Fruit fly (Drosophila melanogaster) whole organism, embryonic: Measurements from ENCODE around the gene CG6674.

Experiments used
- Aef1 ChIP-seq: fragments of 200-800 bp; sonication (Bioruptor generic); IDR thresholded peaks from 3 replicates; pipeline ENCODE4 v1.3.6; 2022; ENCODE audit warnings: missing biosample characterization, missing genetic modification characterization
- CG10209 ChIP-seq: fragments of 200-800 bp; sonication (Bioruptor generic); optimal IDR thresholded peaks from 3 replicates; lab custom pipeline; 2017; ENCODE audit warnings: missing biosample characterization, mild to moderate bottlenecking, missing genetic modification characterization, missing genetic modification reagents
- CG10267 ChIP-seq: fragments of 200-800 bp; sonication (Bioruptor generic); optimal IDR thresholded peaks from 2 replicates; lab custom pipeline; 2018; ENCODE audit warnings: missing biosample characterization, mild to moderate bottlenecking, missing genetic modification characterization, moderate library complexity
- CG12769 ChIP-seq: fragments of 200-800 bp; sonication (Bioruptor generic); optimal IDR thresholded peaks from 2 replicates; lab custom pipeline; 2019; ENCODE audit warnings: missing biosample characterization, mild to moderate bottlenecking, missing genetic modification characterization, moderate library complexity
- CG13296 ChIP-seq: fragments of 200-800 bp; sonication (Bioruptor generic); optimal IDR thresholded peaks from 3 replicates; lab custom pipeline; 2018; ENCODE audit warnings: missing biosample characterization, mild to moderate bottlenecking, missing genetic modification characterization
- CG13624 ChIP-seq: fragments of 200-800 bp; sonication (Bioruptor generic); optimal IDR thresholded peaks from 2 replicates; lab custom pipeline; 2016; ENCODE audit warnings: missing biosample characterization, missing genetic modification characterization
- CG13894 ChIP-seq: fragments of 200-800 bp; sonication (Bioruptor generic); optimal IDR thresholded peaks from 3 replicates; lab custom pipeline; 2018; ENCODE audit warnings: missing biosample characterization, mild to moderate bottlenecking, missing genetic modification characterization, moderate library complexity
- CG14014 ChIP-seq: fragments of 200-800 bp; sonication (Bioruptor generic); IDR thresholded peaks from 2 replicates; pipeline ENCODE4 v1.3.6; 2022; ENCODE audit warnings: missing biosample characterization, missing genetic modification characterization
- CG15696 ChIP-seq: fragments of 200-800 bp; sonication (Bioruptor generic); optimal IDR thresholded peaks from 2 replicates; lab custom pipeline; 2019; ENCODE audit warnings: missing biosample characterization, mild to moderate bottlenecking, missing genetic modification characterization, moderate library complexity
- CG1602 ChIP-seq: fragments of 200-800 bp; sonication (Bioruptor generic); optimal IDR thresholded peaks from 3 replicates; lab custom pipeline; 2016; ENCODE audit warnings: missing biosample characterization, missing genetic modification characterization
- CG17568 ChIP-seq: fragments of 200-800 bp; sonication (Bioruptor generic); optimal IDR thresholded peaks from 2 replicates; lab custom pipeline; 2018; ENCODE audit warnings: missing biosample characterization, mild to moderate bottlenecking, missing genetic modification characterization, moderate library complexity
- CG1792 ChIP-seq: fragments of 200-800 bp; sonication (Bioruptor generic); optimal IDR thresholded peaks from 2 replicates; lab custom pipeline; 2016; ENCODE audit warnings: missing biosample characterization, missing genetic modification characterization
- CG18764 ChIP-seq: fragments of 200-800 bp; sonication (Bioruptor generic); optimal IDR thresholded peaks from 3 replicates; lab custom pipeline; 2016; ENCODE audit warnings: missing biosample characterization, missing genetic modification characterization
- CG4617 ChIP-seq: fragments of 200-800 bp; sonication (Bioruptor generic); optimal IDR thresholded peaks from 3 replicates; lab custom pipeline; 2016; ENCODE audit warnings: missing biosample characterization, missing genetic modification characterization, borderline replicate concordance
- CG7839 ChIP-seq: fragments of 200-800 bp; sonication (Bioruptor generic); optimal IDR thresholded peaks from 3 replicates; lab custom pipeline; 2018; ENCODE audit warnings: missing biosample characterization, mild to moderate bottlenecking, missing genetic modification characterization, moderate library complexity
- CG7928 ChIP-seq: fragments of 200-800 bp; sonication (Bioruptor generic); optimal IDR thresholded peaks from 2 replicates; lab custom pipeline; 2017; ENCODE audit warnings: missing biosample characterization, mild to moderate bottlenecking, missing genetic modification characterization
- CG8281 ChIP-seq: fragments of 200-800 bp; sonication (Bioruptor generic); optimal IDR thresholded peaks from 2 replicates; lab custom pipeline; 2018; ENCODE audit warnings: missing biosample characterization, mild to moderate bottlenecking, missing genetic modification characterization, moderate library complexity
- CG8359 ChIP-seq: fragments of 200-800 bp; sonication (Bioruptor generic); optimal IDR thresholded peaks from 2 replicates; lab custom pipeline; 2017; ENCODE audit warnings: missing biosample characterization, mild to moderate bottlenecking, missing genetic modification characterization, borderline replicate concordance
- CG8924 ChIP-seq: fragments of 200-800 bp; optimal IDR thresholded peaks from 3 replicates; lab custom pipeline; 2019; ENCODE audit warnings: missing biosample characterization, mild to moderate bottlenecking, missing genetic modification characterization, moderate library complexity
- CTCF ChIP-seq: fragments of 200-800 bp; sonication (Bioruptor generic); optimal IDR thresholded peaks from 2 replicates; lab custom pipeline; 2017; ENCODE audit warnings: missing biosample characterization, mild to moderate bottlenecking, missing genetic modification characterization, moderate library complexity
- D ChIP-seq, 2 experiments: fragments of 200-800 bp in 1 of 2; fragments of >200 bp in 1 of 2; sonication (Bioruptor generic) in 1 of 2; optimal IDR thresholded peaks; 2 replicates in 1 of 2; 3 replicates in 1 of 2; lab custom pipeline; 2017; ENCODE audit warnings: mild to moderate bottlenecking in 1 of 2, missing biosample characterization in 1 of 2, missing genetic modification characterization in 1 of 2, missing genetic modification reagents in 1 of 2
- Dip2 ChIP-seq: fragments of 200-800 bp; sonication (Bioruptor generic); IDR thresholded peaks from 2 replicates; pipeline ENCODE4 v1.3.6; 2022; ENCODE audit warnings: missing biosample characterization, missing genetic modification characterization
- Doc2 ChIP-seq: fragments of 200-800 bp; sonication (Bioruptor generic); IDR thresholded peaks from 2 replicates; pipeline ENCODE4 v1.3.6; 2022; ENCODE audit warnings: missing biosample characterization, missing genetic modification characterization
- Ets97D ChIP-seq: fragments of 200-800 bp; sonication (Bioruptor generic); optimal IDR thresholded peaks from 3 replicates; lab custom pipeline; 2016; ENCODE audit warnings: missing biosample characterization, missing genetic modification characterization
- HmgD ChIP-seq: fragments of 200-800 bp; sonication (Bioruptor generic); optimal IDR thresholded peaks from 3 replicates; lab custom pipeline; 2016; ENCODE audit warnings: missing biosample characterization, missing genetic modification characterization
- Hr3 ChIP-seq: fragments of 200-800 bp; sonication (Bioruptor generic); optimal IDR thresholded peaks from 3 replicates; lab custom pipeline; 2016; ENCODE audit warnings: missing biosample characterization, missing genetic modification characterization
- MTF-1 ChIP-seq: fragments of 200-800 bp; sonication (Bioruptor generic); optimal IDR thresholded peaks from 2 replicates; lab custom pipeline; 2018; ENCODE audit warnings: missing biosample characterization, mild to moderate bottlenecking, missing genetic modification characterization, borderline replicate concordance
- Med ChIP-seq: fragments of 200-800 bp; sonication (Bioruptor generic); peaks from one replicate; lab custom pipeline; 2016; ENCODE audit warnings: missing biosample characterization, missing genetic modification characterization, mild to moderate bottlenecking, inconsistent platforms, moderate library complexity
- NC2β ChIP-seq: fragments of 200-800 bp; sonication (Bioruptor generic); optimal IDR thresholded peaks from 2 replicates; lab custom pipeline; 2016; ENCODE audit warnings: missing biosample characterization, missing genetic modification characterization
- Nf-YB ChIP-seq: fragments of 200-800 bp; sonication (Bioruptor generic); optimal IDR thresholded peaks from 3 replicates; lab custom pipeline; 2019; ENCODE audit warnings: missing biosample characterization, mild to moderate bottlenecking, missing genetic modification characterization, moderate library complexity
- Nf-YC ChIP-seq: fragments of 200-800 bp; optimal IDR thresholded peaks from 3 replicates; lab custom pipeline; 2019; ENCODE audit warnings: missing biosample characterization, mild to moderate bottlenecking, missing genetic modification characterization, moderate library complexity
- Six4 ChIP-seq: fragments of 200-800 bp; sonication (Bioruptor generic); optimal IDR thresholded peaks from 2 replicates; lab custom pipeline; 2016; ENCODE audit warnings: missing biosample characterization, missing genetic modification characterization
- Sox102F ChIP-seq: fragments of 200-800 bp; sonication (Bioruptor generic); optimal IDR thresholded peaks from 2 replicates; lab custom pipeline; 2018; ENCODE audit warnings: missing biosample characterization, mild to moderate bottlenecking, missing genetic modification characterization, moderate library complexity
- Taf1 ChIP-seq: fragments of 200-800 bp; sonication (Bioruptor generic); IDR thresholded peaks from 2 replicates; pipeline ENCODE4 v1.3.6; 2022; ENCODE audit warnings: missing biosample characterization, missing genetic modification characterization
- az2 ChIP-seq: fragments of 200-800 bp; sonication (Bioruptor generic); optimal IDR thresholded peaks from 3 replicates; lab custom pipeline; 2016; ENCODE audit warnings: missing biosample characterization, missing genetic modification characterization
- grn ChIP-seq: fragments of 200-800 bp; sonication (Bioruptor generic); optimal IDR thresholded peaks from 3 replicates; lab custom pipeline; 2017; ENCODE audit warnings: missing biosample characterization, missing genetic modification characterization
- gsb-n ChIP-seq: fragments of 200-800 bp; sonication (Bioruptor generic); optimal IDR thresholded peaks from 3 replicates; lab custom pipeline; 2018; ENCODE audit warnings: missing biosample characterization, mild to moderate bottlenecking, missing genetic modification characterization
- ham ChIP-seq: fragments of 200-800 bp; sonication (Bioruptor generic); IDR thresholded peaks from 2 replicates; pipeline ENCODE4 v1.3.6; 2022; ENCODE audit warnings: missing biosample characterization, missing genetic modification characterization
- hkb ChIP-seq, 2 experiments: fragments of 200-800 bp in 1 of 2; fragments of >200 bp in 1 of 2; sonication (Bioruptor generic) in 1 of 2; IDR thresholded peaks in 1 of 2; optimal IDR thresholded peaks in 1 of 2; 2 replicates each; pipeline versions ENCODE4 v1.3.6 to Lab custom; 2017 to 2022; ENCODE audit warnings: missing biosample characterization in 1 of 2, missing genetic modification characterization in 1 of 2
- nmo ChIP-seq: fragments of 200-800 bp; sonication (Bioruptor generic); optimal IDR thresholded peaks from 2 replicates; lab custom pipeline; 2018; ENCODE audit warnings: missing biosample characterization, mild to moderate bottlenecking, missing genetic modification characterization, moderate library complexity
- p53 ChIP-seq: fragments of 200-800 bp; sonication (Bioruptor generic); optimal IDR thresholded peaks from 2 replicates; lab custom pipeline; 2016; ENCODE audit warnings: missing biosample characterization, missing genetic modification characterization
- pfk ChIP-seq: fragments of 200-800 bp; sonication (Bioruptor generic); optimal IDR thresholded peaks from 2 replicates; lab custom pipeline; 2018; ENCODE audit warnings: missing biosample characterization, mild to moderate bottlenecking, missing genetic modification characterization, moderate library complexity
- pnt ChIP-seq: fragments of 200-800 bp; sonication (Bioruptor generic); optimal IDR thresholded peaks from 3 replicates; lab custom pipeline; 2016; ENCODE audit warnings: missing biosample characterization, missing genetic modification characterization
- run ChIP-seq: fragments of 200-800 bp; sonication (Bioruptor generic); optimal IDR thresholded peaks from 3 replicates; lab custom pipeline; 2018; ENCODE audit warnings: missing biosample characterization, mild to moderate bottlenecking, missing genetic modification characterization
- shn ChIP-seq: fragments of 200-800 bp; sonication (Bioruptor generic); optimal IDR thresholded peaks from 3 replicates; lab custom pipeline; 2016; ENCODE audit warnings: missing biosample characterization, missing genetic modification characterization
- sna ChIP-seq: fragments of 200-800 bp; sonication (Bioruptor generic); IDR thresholded peaks from 2 replicates; pipeline ENCODE4 v1.3.6; 2022; ENCODE audit warnings: missing biosample characterization, missing genetic modification characterization; ENCODE audit not compliant: partially characterized antibody
- trh ChIP-seq: fragments of 200-800 bp; sonication (Bioruptor generic); optimal IDR thresholded peaks from 2 replicates; lab custom pipeline; 2016; ENCODE audit warnings: missing biosample characterization, missing genetic modification characterization
- vvl ChIP-seq: fragments of 200-800 bp; sonication (Bioruptor generic); IDR thresholded peaks from 2 replicates; pipeline ENCODE4 v1.3.6; 2022; ENCODE audit warnings: missing biosample characterization, missing genetic modification characterization

The CG6674 gene

DNA sequence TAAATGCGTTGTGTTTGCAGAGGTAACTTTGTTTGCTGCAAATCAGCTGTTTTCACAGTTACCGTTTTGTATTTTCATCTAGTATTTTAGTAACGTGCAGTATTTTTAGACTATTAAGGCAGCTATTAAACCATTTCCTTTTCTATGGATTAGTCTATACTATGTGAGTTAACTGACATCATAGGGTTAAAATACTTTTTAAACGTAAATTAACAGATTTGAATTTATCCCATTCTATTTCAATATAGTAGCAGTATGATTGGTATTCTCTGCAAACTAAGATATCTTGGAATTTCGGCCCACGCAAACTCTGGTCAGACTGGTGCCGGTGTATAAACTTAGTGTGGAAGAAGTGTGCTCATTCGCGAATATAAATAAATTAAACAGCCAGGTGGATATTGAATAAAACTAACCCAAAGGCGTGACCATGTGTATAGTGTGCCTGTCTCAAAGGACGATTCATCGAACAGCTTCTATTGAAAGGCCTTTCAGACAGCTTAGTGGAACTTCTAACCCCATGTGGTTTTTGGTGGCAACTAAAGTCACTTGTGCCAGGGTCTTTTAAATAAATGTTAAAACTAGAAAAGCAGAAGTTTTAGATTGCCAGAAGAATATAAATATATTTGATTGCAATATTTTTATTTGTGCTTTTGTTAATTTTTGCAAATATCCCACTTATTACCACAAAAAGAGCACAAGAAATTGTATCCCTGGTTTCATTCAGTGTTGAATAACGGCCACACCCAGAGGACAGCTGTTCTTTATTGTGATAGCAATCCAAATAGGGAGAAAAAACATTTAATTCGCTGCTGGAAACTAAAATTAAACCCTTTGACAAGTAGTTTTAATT is at the start of gene CG6674, which contains the start of the genes CG42455 and vnc (continued):
- peak; percentile 23 for TF ChIP-seq NC2β (GFP tag; lab: Kevin White, UChicago)
- TF ChIP-seq CG10209, result peak; percentile 20
- TF ChIP-seq CTCF, result peak; percentile 37
- no peak for TF ChIP-seq CG15696 (tag; lab: Kevin White, UChicago)
- TF ChIP-seq vvl (GFP tag; lab: Robert Waterston, UW), result peak; percentile 25; the same call in 1 of the 2 replicates
- TF ChIP-seq CG13624, result peak; percentile 31
- TF ChIP-seq Taf1 (GFP tag; lab: Robert Waterston, UW), result no peak
- TF ChIP-seq MTF-1, result no peak
- TF ChIP-seq Aef1 (GFP tag; lab: Robert Waterston, UW), result no peak
- TF ChIP-seq gsb-n (tag; lab: Kevin White, UChicago), result no peak
- TF ChIP-seq pfk (GFP tag; lab: Kevin White, UChicago), result peak; percentile 22
- TF ChIP-seq HmgD (GFP tag; lab: Kevin White, UChicago), result no peak
- peak; percentile 88 for TF ChIP-seq Med
- TF ChIP-seq sna (GFP tag; lab: Robert Waterston, UW), result 0 out of 2 replicates have a peak, but pooled peaks have one; percentile 22
- no peak for TF ChIP-seq run
- no peak for TF ChIP-seq p53 (GFP tag; lab: Kevin White, UChicago)
- TF ChIP-seq CG13296 (GFP tag; lab: Kevin White, UChicago), result peak; percentile 6
- no peak for TF ChIP-seq ham (GFP tag; lab: Robert Waterston, UW)
- TF ChIP-seq CG14014 (GFP tag; lab: Robert Waterston, UW), result peak; percentile 44; the same call in 1 of the 2 replicates
- peak; percentile 45 for TF ChIP-seq shn (GFP tag; lab: Kevin White, UChicago)
- TF ChIP-seq CG13894, result no peak
- peak; percentile 22 for TF ChIP-seq CG7839 (tag; lab: Kevin White, UChicago)
- TF ChIP-seq CG8281 (tag; lab: Kevin White, UChicago), result no peak
- no peak for TF ChIP-seq CG8359 (GFP tag; lab: Kevin White, UChicago)
- no peak for TF ChIP-seq CG12769 (tag; lab: Kevin White, UChicago)
- peak; percentile 39 for TF ChIP-seq CG1602 (GFP tag; lab: Kevin White, UChicago)
- TF ChIP-seq Ets97D, result no peak
- peak; percentile 82 for TF ChIP-seq CG4617 (GFP tag; lab: Kevin White, UChicago)
- peak; percentile 90 for TF ChIP-seq CG10267 (tag; lab: Kevin White, UChicago)
- TF ChIP-seq az2 (GFP tag; lab: Kevin White, UChicago), result no peak
- TF ChIP-seq trh (GFP tag; lab: Kevin White, UChicago), result peak; percentile 20
- no peak for TF ChIP-seq Doc2 (GFP tag; lab: Robert Waterston, UW)
- TF ChIP-seq Six4 (GFP tag; lab: Kevin White, UChicago), result peak; percentile 23
- TF ChIP-seq D (optimal IDR thresholded peaks at IDR 0.05; lab: Kevin White, UChicago), result no peak
- no peak for TF ChIP-seq D (GFP tag; optimal IDR thresholded peaks at IDR 0.05; lab: Kevin White, UChicago)
- TF ChIP-seq CG7928 (GFP tag; lab: Kevin White, UChicago), result peak; percentile 89
- no peak for TF ChIP-seq hkb (optimal IDR thresholded peaks at IDR 0.05; lab: Kevin White, UChicago)
- peak; percentile 37; the same call in 1 of the 2 replicates for TF ChIP-seq hkb (GFP tag; IDR thresholded peaks at IDR 0.05; lab: Robert Waterston, UW)
- TF ChIP-seq Dip2 (GFP tag; lab: Robert Waterston, UW), result no peak
- TF ChIP-seq pnt (GFP tag; lab: Kevin White, UChicago), result peak; percentile 8
- TF ChIP-seq CG18764 (GFP tag; lab: Kevin White, UChicago), result peak; percentile 23
- no peak for TF ChIP-seq Nf-YC (tag; lab: Kevin White, UChicago)
- TF ChIP-seq CG17568 (GFP tag; lab: Kevin White, UChicago), result peak; percentile 9
- peak; percentile 44 for TF ChIP-seq grn (GFP tag; lab: Kevin White, UChicago)
- TF ChIP-seq nmo (GFP tag; lab: Kevin White, UChicago), result peak; percentile 21
- no peak for TF ChIP-seq CG1792 (GFP tag; lab: Kevin White, UChicago)
- no peak for TF ChIP-seq Nf-YB
- peak; percentile 6 for TF ChIP-seq Sox102F (GFP tag; lab: Kevin White, UChicago)
- TF ChIP-seq Hr3 (GFP tag; lab: Kevin White, UChicago), result peak; percentile 16
- peak; percentile 6 for TF ChIP-seq CG8924 (tag; lab: Kevin White, UChicago)
